Fruit fly (Drosophila melanogaster): ENCODE results near the gene mRpS21.

mRpS21 gene

DNA sequence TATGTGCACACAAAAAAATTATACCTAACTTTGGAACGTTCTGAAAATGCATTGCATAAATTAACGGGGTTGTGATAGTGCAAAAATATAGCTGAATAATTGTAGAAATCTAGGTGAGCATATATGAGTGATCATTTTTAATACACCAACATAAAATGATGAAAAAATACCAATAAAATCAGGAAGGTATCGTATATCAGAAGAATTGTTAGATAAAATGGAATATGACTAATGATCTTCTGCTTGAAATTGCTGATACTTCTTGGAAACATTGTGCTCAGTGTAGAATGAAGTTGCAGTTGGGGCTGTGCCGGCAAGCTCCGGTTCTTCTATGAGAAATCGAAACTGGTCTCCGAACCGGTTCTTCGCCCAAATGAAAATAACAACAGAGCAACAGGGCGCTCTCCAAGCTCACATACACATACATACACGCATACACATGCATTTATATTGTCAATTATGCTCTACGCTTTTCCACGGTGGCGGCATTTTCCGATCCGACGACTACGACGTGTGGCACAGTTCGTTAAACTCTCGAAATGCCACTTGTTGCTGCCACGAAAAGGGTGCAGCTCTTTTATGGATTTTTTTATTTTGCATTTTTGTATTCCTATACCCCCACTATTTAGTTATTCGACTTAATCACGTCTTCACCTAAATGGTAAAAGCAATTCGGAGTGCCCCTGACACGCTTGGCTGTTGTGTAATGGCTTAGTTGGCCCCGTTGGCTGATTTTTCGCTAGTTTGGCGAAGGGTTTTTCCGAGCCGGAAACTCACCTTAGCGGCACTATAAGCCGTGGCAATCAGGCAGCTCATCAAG is 19.5 kb upstream of the mRpS21 start (continued):
- peak; percentile 90 for TF ChIP-seq CG6689 (GFP tag; IDR thresholded peaks at IDR 0.05)
- TF ChIP-seq CG30020 (tag; optimal IDR thresholded peaks at IDR 0.05): peak; percentile 69
- peak; percentile 72 for TF ChIP-seq otp (GFP tag; IDR thresholded peaks at IDR 0.05)
- peak; percentile 79 for TF ChIP-seq Bdp1 (GFP tag; optimal IDR thresholded peaks at IDR 0.05)
- TF ChIP-seq crp (GFP tag; optimal IDR thresholded peaks at IDR 0.05): peak in 1 of 2 experiments; percentile 53
- TF ChIP-seq CG12299 (tag; optimal IDR thresholded peaks at IDR 0.05): peak; percentile 70
- no peak for TF ChIP-seq Doc2 (GFP tag; IDR thresholded peaks at IDR 0.05)
- peak; percentile 69 for TF ChIP-seq lbe (GFP tag; optimal IDR thresholded peaks at IDR 0.05)
- TF ChIP-seq CG6765 (GFP tag; optimal IDR thresholded peaks at IDR 0.05): peak; percentile 79
- TF ChIP-seq CG11085 (GFP tag; IDR thresholded peaks at IDR 0.05): no peak
- TF ChIP-seq ranshi (GFP tag; IDR thresholded peaks at IDR 0.05): peak; percentile 74; the same call in 1 of the 2 replicates
- TF ChIP-seq CG10147 (GFP tag; optimal IDR thresholded peaks at IDR 0.05): peak; percentile 80
- peak; percentile 62; the same call in 1 of the 2 replicates for TF ChIP-seq CG11696 (GFP tag; IDR thresholded peaks at IDR 0.05)
- peak; percentile 96 for TF ChIP-seq gem (tag; optimal IDR thresholded peaks at IDR 0.05)
- no peak; the same call in 1 of the 2 replicates for TF ChIP-seq CG8765 (GFP tag; IDR thresholded peaks at IDR 0.05)
- peak; percentile 88 for TF ChIP-seq Meics (GFP tag; optimal IDR thresholded peaks at IDR 0.05)
- peak; percentile 68 for TF ChIP-seq ssp (GFP tag; IDR thresholded peaks at IDR 0.05)
- peak; percentile 81 for TF ChIP-seq jumu (GFP tag; optimal IDR thresholded peaks at IDR 0.05)
- TF ChIP-seq Eip74EF (GFP tag; optimal IDR thresholded peaks at IDR 0.05): peak in 1 of 2 experiments; percentile 92
- TF ChIP-seq unpg (GFP tag; optimal IDR thresholded peaks at IDR 0.05): peak; percentile 92
- peak; percentile 88 for TF ChIP-seq row (GFP tag; IDR thresholded peaks at IDR 0.05)
- peak; percentile 91 for TF ChIP-seq chn (GFP tag; optimal IDR thresholded peaks at IDR 0.05)
- TF ChIP-seq Chrac-16 (GFP tag; optimal IDR thresholded peaks at IDR 0.05): peak; percentile 89
- TF ChIP-seq Gug (GFP tag; IDR thresholded peaks at IDR 0.05): peak; percentile 61; the same call in 3 of the 4 replicates
- TF ChIP-seq gfzf (GFP tag; optimal IDR thresholded peaks at IDR 0.05): no peak
- TF ChIP-seq nerfin-2 (GFP tag; IDR thresholded peaks at IDR 0.05; ENCODE audit: partially characterized antibody): no peak
- peak; percentile 77 for TF ChIP-seq rib (GFP tag; IDR thresholded peaks at IDR 0.05)
- TF ChIP-seq CG4730 (GFP tag; IDR thresholded peaks at IDR 0.05): peak; percentile 78
- peak; percentile 84 for TF ChIP-seq CG12942 (GFP tag; optimal IDR thresholded peaks at IDR 0.05)
- TF ChIP-seq Dip2 (GFP tag; IDR thresholded peaks at IDR 0.05): no peak
- TF ChIP-seq crc (GFP tag; optimal IDR thresholded peaks at IDR 0.05): peak; percentile 76
- peak; percentile 86; the same call in 1 of the 2 replicates for TF ChIP-seq stc (GFP tag; IDR thresholded peaks at IDR 0.05)
- TF ChIP-seq fu2 (GFP tag; optimal IDR thresholded peaks at IDR 0.05): peak; percentile 85
- peak; percentile 57 for TF ChIP-seq sima (GFP tag; optimal IDR thresholded peaks at IDR 0.05)
- peak; percentile 80 for TF ChIP-seq twi (tag; optimal IDR thresholded peaks at IDR 0.05)
- TF ChIP-seq CG6813 (GFP tag; optimal IDR thresholded peaks at IDR 0.05): peak; percentile 73
- peak; percentile 81 for TF ChIP-seq Rx (GFP tag; IDR thresholded peaks at IDR 0.05)
- peak; percentile 92 for TF ChIP-seq Sox102F (GFP tag; optimal IDR thresholded peaks at IDR 0.05)
- peak; percentile 53; the same call in 1 of the 2 replicates for TF ChIP-seq wdn (GFP tag; IDR thresholded peaks at IDR 0.05)
- TF ChIP-seq Hsf (GFP tag; optimal IDR thresholded peaks at IDR 0.05): peak; percentile 93
- peak; percentile 88 for TF ChIP-seq ara (GFP tag; IDR thresholded peaks at IDR 0.05)
- peak; percentile 89 for TF ChIP-seq CG1529 (GFP tag; optimal IDR thresholded peaks at IDR 0.05)
- TF ChIP-seq Ets97D (GFP tag; optimal IDR thresholded peaks at IDR 0.05): peak; percentile 50
- TF ChIP-seq CHES-1-like (GFP tag; optimal IDR thresholded peaks at IDR 0.05): peak; percentile 89
- peak; percentile 86 for TF ChIP-seq CG10462 (GFP tag; optimal IDR thresholded peaks at IDR 0.05)
- peak; percentile 84 for TF ChIP-seq Asciz (GFP tag; optimal IDR thresholded peaks at IDR 0.05)
- TF ChIP-seq CG14050 (GFP tag; IDR thresholded peaks at IDR 0.05): peak; percentile 75
- no peak for TF ChIP-seq Sin3A (optimal IDR thresholded peaks at IDR 0.05)
- peak; percentile 92 for TF ChIP-seq seq (GFP tag; IDR thresholded peaks at IDR 0.05)
- TF ChIP-seq CG6854 (GFP tag; optimal IDR thresholded peaks at IDR 0.05): peak; percentile 63
